Fruit fly (Drosophila melanogaster) ovary, adult (tissue): ENCODE data around the gene CG13312.

Experiments
- CG17801 ChIP-seq: fragments of 200-800 bp; optimal IDR thresholded peaks from 2 replicates; lab custom pipeline; 2019; ENCODE audit warnings: missing biosample characterization, mild to moderate bottlenecking, missing genetic modification characterization, moderate library complexity; ENCODE audit not compliant: partially characterized antibody

Gene CG13312

dm6 chr3L:8772998-8773684 is 33.9 kb downstream of the CG13312 start:
- TF ChIP-seq CG17801 (GFP tag; lab: Kevin White, UChicago) = peak; percentile 85

- no peak for TF ChIP-seq CG17801 (GFP tag; lab: Kevin White, UChicago)
These were observed 36.3 kb downstream of the CG13312 start for dm6 chr3L:8770616-8771229.

dm6 chr3L:8767876-8768275 is 39.1 kb downstream of the CG13312 start:
- peak; percentile 96 for TF ChIP-seq CG17801 (GFP tag; lab: Kevin White, UChicago)

- TF ChIP-seq CG17801 (GFP tag; lab: Kevin White, UChicago) = peak; percentile 90
These were observed 41.0 kb downstream of the CG13312 start for dm6 chr3L:8765969-8766538.

- no peak for TF ChIP-seq CG17801 (GFP tag; lab: Kevin White, UChicago)
These were observed 41.5 kb downstream of the CG13312 start for dm6 chr3L:8765493-8765892.

dm6 chr3L:8763794-8764193 is 43.2 kb downstream of the CG13312 start:
- peak; percentile 13 for TF ChIP-seq CG17801 (GFP tag; lab: Kevin White, UChicago)

- TF ChIP-seq CG17801 (GFP tag; lab: Kevin White, UChicago) = peak; percentile 24
These were observed 44.0 kb downstream of the CG13312 start for dm6 chr3L:8763037-8763454.
